Worm (Caenorhabditis elegans) whole organism, young adult: ENCODE results near the gene ZK354.8.

ENCODE experiments used
- C17E4.6 ChIP-seq: fragments of 200-800 bp; sonication (Bioruptor generic); IDR thresholded peaks from 2 replicates; pipeline ENCODE4 v1.3.6; 2022; ENCODE audit warnings: missing genetic modification reagents, missing genetic modification characterization, missing compliant biosample characterization
- F52B5.7 ChIP-seq: sonication (generic microtip); optimal IDR thresholded peaks from 2 replicates; lab custom pipeline; 2016; ENCODE audit warnings: mild to moderate bottlenecking, missing genetic modification characterization, missing compliant biosample characterization
- attf-5 ChIP-seq: fragments of 200-800 bp; sonication (Bioruptor generic); optimal IDR thresholded peaks from 2 replicates; lab custom pipeline; 2018; ENCODE audit warnings: mild to moderate bottlenecking, missing genetic modification characterization, missing compliant biosample characterization
- die-1 ChIP-seq: sonication (generic microtip); optimal IDR thresholded peaks from 2 replicates; lab custom pipeline; 2016; ENCODE audit warnings: missing genotype, mild to moderate bottlenecking, missing genetic modification characterization, missing compliant biosample characterization
- madf-8 ChIP-seq: fragments of 200-800 bp; sonication (Bioruptor generic); conservative IDR thresholded peaks from 2 replicates; pipeline ENCODE4 v1.3.6; 2022; ENCODE audit warnings: missing genetic modification reagents, missing genetic modification characterization, missing compliant biosample characterization
- rcor-1 ChIP-seq: fragments of 200-800 bp; sonication (Bioruptor generic); IDR thresholded peaks from 2 replicates; pipeline ENCODE4 v1.3.6; 2022; ENCODE audit warnings: missing genetic modification reagents, missing genetic modification characterization, missing compliant biosample characterization
- unc-62 ChIP-seq: fragments of 150-350 bp; optimal IDR thresholded peaks from 2 replicates; lab custom pipeline; 2014; ENCODE audit warnings: missing biosample characterization, missing genetic modification reagents, missing genetic modification characterization

DNA sequence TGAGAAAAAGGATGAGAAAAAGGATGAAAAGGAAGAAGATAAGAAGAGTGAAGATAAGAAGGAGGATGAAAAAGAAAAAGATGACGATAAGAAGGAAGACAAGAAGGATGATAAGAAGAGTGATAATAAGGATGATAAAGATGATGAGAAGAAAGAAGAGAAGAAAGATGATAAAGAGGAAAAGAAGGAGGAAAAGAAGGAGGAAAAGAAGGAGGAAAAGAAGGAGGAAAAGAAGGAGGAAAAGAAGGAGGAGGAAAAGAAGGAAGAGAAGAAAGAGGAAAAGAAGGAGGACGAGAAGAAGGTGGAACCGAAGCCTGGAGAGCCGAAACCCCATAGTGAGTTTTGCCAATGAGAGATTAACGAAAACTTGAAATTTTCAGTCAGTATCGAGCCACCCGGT lies 32.6 kb downstream of the ZK354.8 start:
- TF ChIP-seq unc-62 (GFP tag; lab: Kevin White, UChicago) (no peak), rcor-1 (GFP tag; lab: Robert Waterston, UW) (no peak), F52B5.7 (no peak), C17E4.6 (no peak), attf-5 (GFP tag; lab: Kevin White, UChicago) (no peak), madf-8 (GFP tag; lab: Robert Waterston, UW) (no peak), die-1 (no peak)
